Fruit fly (Drosophila melanogaster): Measurements from ENCODE around the gene CG11369.

Gene CG11369

DNA sequence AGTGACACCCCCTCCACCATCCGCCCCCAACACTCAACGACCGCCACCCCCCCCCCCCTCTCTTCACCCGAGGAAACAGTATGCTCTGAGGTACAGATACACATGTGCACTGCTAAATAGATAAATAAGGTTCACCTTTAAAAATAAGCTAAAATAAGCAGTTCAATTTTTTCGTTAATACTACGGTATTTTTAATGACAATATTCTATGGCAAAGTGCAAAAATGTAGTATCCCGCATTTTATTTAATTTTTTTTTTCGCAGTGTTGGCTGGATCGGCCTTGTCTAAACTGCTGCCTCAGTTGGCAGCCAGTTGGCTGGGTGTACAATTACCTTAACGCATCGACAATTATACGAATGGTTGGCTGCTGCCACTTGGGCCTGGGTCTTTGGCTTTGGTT is 35.0 kb upstream of the CG11369 start (continued):
- no peak for TF ChIP-seq pita (GFP tag; optimal IDR thresholded peaks at IDR 0.05)
- TF ChIP-seq Max (GFP tag; optimal IDR thresholded peaks at IDR 0.05), result no peak
- TF ChIP-seq CG13296 (GFP tag; optimal IDR thresholded peaks at IDR 0.05), result no peak
- no peak for TF ChIP-seq pros (GFP tag; optimal IDR thresholded peaks at IDR 0.05)
- TF ChIP-seq CG10543 (GFP tag; optimal IDR thresholded peaks at IDR 0.05), result no peak
- no peak for TF ChIP-seq CG10274 (GFP tag; optimal IDR thresholded peaks at IDR 0.05)
- no peak for TF ChIP-seq CG18476 (GFP tag; optimal IDR thresholded peaks at IDR 0.05)
- TF ChIP-seq dimm (GFP tag; IDR thresholded peaks at IDR 0.05), result no peak
- TF ChIP-seq CG8281 (tag; optimal IDR thresholded peaks at IDR 0.05), result no peak
- no peak for TF ChIP-seq CG16779 (GFP tag; IDR thresholded peaks at IDR 0.05)
- no peak for TF ChIP-seq CG14710 (tag; optimal IDR thresholded peaks at IDR 0.05)
- no peak for TF ChIP-seq mirr (GFP tag; optimal IDR thresholded peaks at IDR 0.05)
- TF ChIP-seq CG30403 (GFP tag; optimal IDR thresholded peaks at IDR 0.05), result peak; percentile 6
- TF ChIP-seq dmrt11E (tag; optimal IDR thresholded peaks at IDR 0.05), result no peak
- TF ChIP-seq CG31441 (GFP tag; IDR thresholded peaks at IDR 0.05), result no peak
- no peak for TF ChIP-seq MESR4 (GFP tag; optimal IDR thresholded peaks at IDR 0.05)
- no peak for TF ChIP-seq ash1 (GFP tag; optimal IDR thresholded peaks at IDR 0.05)
- TF ChIP-seq Trl (optimal IDR thresholded peaks at IDR 0.05), result no peak
- peak; percentile 18 for TF ChIP-seq Trl (GFP tag; optimal IDR thresholded peaks at IDR 0.05)
- TF ChIP-seq CG15601 (tag; optimal IDR thresholded peaks at IDR 0.05), result no peak
- no peak for TF ChIP-seq vnd (GFP tag; IDR thresholded peaks at IDR 0.05; ENCODE audit: partially characterized antibody)
- TF ChIP-seq CG12219 (GFP tag; optimal IDR thresholded peaks at IDR 0.05), result no peak
- peak; percentile 40 for TF ChIP-seq Med (GFP tag)
- TF ChIP-seq CG2202 (tag; optimal IDR thresholded peaks at IDR 0.05), result no peak
- TF ChIP-seq dpn (GFP tag; optimal IDR thresholded peaks at IDR 0.05), result peak in 1 of 2 experiments; percentile 20
- TF ChIP-seq Bteb2 (GFP tag; optimal IDR thresholded peaks at IDR 0.05), result no peak
- TF ChIP-seq gsb (GFP tag; IDR thresholded peaks at IDR 0.05), result no peak
- TF ChIP-seq Asciz (GFP tag; optimal IDR thresholded peaks at IDR 0.05), result no peak
- TF ChIP-seq fd96Cb (tag; optimal IDR thresholded peaks at IDR 0.05), result no peak
- TF ChIP-seq CG7271 (tag; optimal IDR thresholded peaks at IDR 0.05), result no peak
- TF ChIP-seq Ptx1 (GFP tag; IDR thresholded peaks at IDR 0.05), result peak; percentile 53
- TF ChIP-seq gsb-n (tag; optimal IDR thresholded peaks at IDR 0.05), result no peak
- TF ChIP-seq CG8924 (tag; optimal IDR thresholded peaks at IDR 0.05), result no peak
- no peak for TF ChIP-seq sc (optimal IDR thresholded peaks at IDR 0.05)
- TF ChIP-seq sc (GFP tag; optimal IDR thresholded peaks at IDR 0.05), result no peak
- no peak for TF ChIP-seq Dad (GFP tag; optimal IDR thresholded peaks at IDR 0.05)
- no peak for TF ChIP-seq Tbp (GFP tag; optimal IDR thresholded peaks at IDR 0.05)
- no peak for TF ChIP-seq CG11398 (GFP tag; optimal IDR thresholded peaks at IDR 0.05)
- TF ChIP-seq exex (tag; optimal IDR thresholded peaks at IDR 0.05), result no peak
- no peak for TF ChIP-seq fd64A (GFP tag; optimal IDR thresholded peaks at IDR 0.05)
- no peak for TF ChIP-seq CG17361 (GFP tag; IDR thresholded peaks at IDR 0.05)
- TF ChIP-seq Antp (GFP tag; optimal IDR thresholded peaks at IDR 0.05), result peak; percentile 37
- no peak for TF ChIP-seq pan (optimal IDR thresholded peaks at IDR 0.05)
- TF ChIP-seq pan (GFP tag; optimal IDR thresholded peaks at IDR 0.05 in 1 of 2, IDR thresholded peaks at IDR 0.05 in 1 of 2), result peak in 1 of 2 experiments; percentile 39
- TF ChIP-seq CG1603 (tag; optimal IDR thresholded peaks at IDR 0.05), result no peak
- no peak for TF ChIP-seq repo (GFP tag; optimal IDR thresholded peaks at IDR 0.05)
- TF ChIP-seq CoRest (tag; optimal IDR thresholded peaks at IDR 0.05), result no peak
- peak; percentile 65 for TF ChIP-seq row (GFP tag; IDR thresholded peaks at IDR 0.05)
- no peak for TF ChIP-seq CG13424 (tag; optimal IDR thresholded peaks at IDR 0.05)
- TF ChIP-seq crc (GFP tag; optimal IDR thresholded peaks at IDR 0.05), result no peak
- no peak for TF ChIP-seq phol (tag; optimal IDR thresholded peaks at IDR 0.05)
- TF ChIP-seq HmgZ (tag; optimal IDR thresholded peaks at IDR 0.05), result no peak
- no peak for TF ChIP-seq Camta (GFP tag; optimal IDR thresholded peaks at IDR 0.05)
